Worm (Caenorhabditis elegans): Measurements from ENCODE around the gene nra-1.

- TF ChIP-seq hlh-30 (tag; optimal IDR thresholded peaks at IDR 0.05; ENCODE audit: insufficient read depth) (no peak), lin-11 (tag; optimal IDR thresholded peaks at IDR 0.05) (no peak), pag-3 (tag; optimal IDR thresholded peaks at IDR 0.05; ENCODE audit: borderline replicate concordance) (no peak), tbx-7 (tag; optimal IDR thresholded peaks at IDR 0.05) (no peak), rnt-1 (tag; optimal IDR thresholded peaks at IDR 0.05) (no peak), fax-1 (tag; optimal IDR thresholded peaks at IDR 0.05) (no peak), madf-2 (tag; optimal IDR thresholded peaks at IDR 0.05) (no peak), hlh-8 (tag; optimal IDR thresholded peaks at IDR 0.05) (no peak), zip-5 (tag; optimal IDR thresholded peaks at IDR 0.05) (no peak), ama-1 (optimal IDR thresholded peaks at IDR 0.05) (no peak)
Observed at ce11 chrIV:17284099-17284498, at the start of gene nra-1.

Measured in whole organism, late embryonic.